Fruit fly (Drosophila melanogaster) whole organism, embryonic: ENCODE data around the gene Eip63E.

ENCODE experiments used
- Adf1 ChIP-seq: fragments of 200-800 bp; sonication (Bioruptor generic); IDR thresholded peaks from 2 replicates; pipeline ENCODE4 v1.3.6; 2022; ENCODE audit warnings: missing biosample characterization, missing genetic modification characterization
- Asciz ChIP-seq: fragments of 200-800 bp; sonication (Bioruptor generic); optimal IDR thresholded peaks from 2 replicates; lab custom pipeline; 2017; ENCODE audit warnings: missing biosample characterization, mild to moderate bottlenecking, missing genetic modification characterization, missing genetic modification reagents
- CG1024 ChIP-seq: fragments of 200-800 bp; sonication (Bioruptor generic); IDR thresholded peaks from 2 replicates; pipeline ENCODE4 v1.3.6; 2022; ENCODE audit warnings: missing biosample characterization, missing genetic modification characterization
- CG11093 ChIP-seq: fragments of 200-800 bp; sonication (Bioruptor generic); IDR thresholded peaks from 3 replicates; pipeline ENCODE4 v1.3.6; 2022; ENCODE audit warnings: missing biosample characterization, missing genetic modification characterization
- CG12104 ChIP-seq: fragments of 200-800 bp; sonication (Bioruptor generic); optimal IDR thresholded peaks from 3 replicates; lab custom pipeline; 2016; ENCODE audit warnings: missing biosample characterization, missing genetic modification characterization
- CG13123 ChIP-seq: fragments of 200-800 bp; sonication (Bioruptor generic); optimal IDR thresholded peaks from 2 replicates; lab custom pipeline; 2016; ENCODE audit warnings: missing biosample characterization, missing genetic modification characterization
- CG13775 ChIP-seq: fragments of 200-800 bp; sonication (Bioruptor generic); optimal IDR thresholded peaks from 3 replicates; lab custom pipeline; 2017; ENCODE audit warnings: missing biosample characterization, mild to moderate bottlenecking, missing genetic modification characterization
- CG14050 ChIP-seq: fragments of 200-800 bp; sonication (Bioruptor generic); IDR thresholded peaks from 3 replicates; pipeline ENCODE4 v1.3.6; 2022; ENCODE audit warnings: missing biosample characterization, missing genetic modification characterization
- CG15073 ChIP-seq: fragments of 200-800 bp; sonication (Bioruptor generic); optimal IDR thresholded peaks from 2 replicates; lab custom pipeline; 2016; ENCODE audit warnings: missing biosample characterization, missing genetic modification characterization
- CG15514 ChIP-seq: fragments of 200-800 bp; sonication (Bioruptor generic); optimal IDR thresholded peaks from 3 replicates; lab custom pipeline; 2017; ENCODE audit warnings: missing biosample characterization, missing genetic modification characterization, mild to moderate bottlenecking, moderate library complexity, missing genetic modification reagents
- CG1602 ChIP-seq: fragments of 200-800 bp; sonication (Bioruptor generic); optimal IDR thresholded peaks from 3 replicates; lab custom pipeline; 2016; ENCODE audit warnings: missing biosample characterization, missing genetic modification characterization
- CG17802 ChIP-seq: fragments of 200-800 bp; sonication (Bioruptor generic); optimal IDR thresholded peaks from 2 replicates; lab custom pipeline; 2018; ENCODE audit warnings: missing biosample characterization, mild to moderate bottlenecking, missing genetic modification characterization, moderate library complexity
- CG18262 ChIP-seq: fragments of 200-800 bp; optimal IDR thresholded peaks from 3 replicates; lab custom pipeline; 2019; ENCODE audit warnings: missing biosample characterization, mild to moderate bottlenecking, missing genetic modification characterization, moderate library complexity
- CG1832 ChIP-seq: fragments of 200-800 bp; sonication (Bioruptor generic); optimal IDR thresholded peaks from 2 replicates; lab custom pipeline; 2017; ENCODE audit warnings: missing biosample characterization, mild to moderate bottlenecking, missing genetic modification characterization, inconsistent platforms
- CG2875 ChIP-seq: fragments of 200-800 bp; sonication (Bioruptor generic); optimal IDR thresholded peaks from 2 replicates; lab custom pipeline; 2017; ENCODE audit warnings: missing biosample characterization, mild to moderate bottlenecking, missing genetic modification characterization, missing genetic modification reagents
- CG34422 ChIP-seq: fragments of 200-800 bp; sonication (Bioruptor generic); IDR thresholded peaks from 3 replicates; pipeline ENCODE4 v1.3.6; 2022; ENCODE audit warnings: missing biosample characterization, missing genetic modification characterization
- CG6254 ChIP-seq: fragments of 200-800 bp; sonication (Bioruptor generic); optimal IDR thresholded peaks from 3 replicates; lab custom pipeline; 2017; ENCODE audit warnings: mild to moderate bottlenecking, missing biosample characterization, missing genetic modification reagents, missing genetic modification characterization
- CG8089 ChIP-seq: fragments of 200-800 bp; sonication (Bioruptor generic); optimal IDR thresholded peaks from 3 replicates; lab custom pipeline; 2016; ENCODE audit warnings: missing biosample characterization, missing genetic modification characterization
- CG8944 ChIP-seq: fragments of 200-800 bp; sonication (Bioruptor generic); optimal IDR thresholded peaks from 3 replicates; lab custom pipeline; 2016; ENCODE audit warnings: missing biosample characterization, missing genetic modification characterization
- D19B ChIP-seq: fragments of 200-800 bp; sonication (Bioruptor generic); optimal IDR thresholded peaks from 2 replicates; lab custom pipeline; 2017; ENCODE audit warnings: missing biosample characterization, mild to moderate bottlenecking, missing genetic modification characterization
- ERR ChIP-seq: fragments of 200-800 bp; sonication (Bioruptor generic); optimal IDR thresholded peaks from 2 replicates; lab custom pipeline; 2016; ENCODE audit warnings: missing biosample characterization, missing genetic modification characterization
- HLH54F ChIP-seq: fragments of 200-800 bp; sonication (Bioruptor generic); optimal IDR thresholded peaks from 3 replicates; lab custom pipeline; 2016; ENCODE audit warnings: missing biosample characterization, missing genetic modification characterization
- HLHmδ ChIP-seq: fragments of 200-800 bp; sonication (Bioruptor generic); optimal IDR thresholded peaks from 2 replicates; lab custom pipeline; 2018; ENCODE audit warnings: missing biosample characterization, mild to moderate bottlenecking, missing genetic modification characterization, moderate library complexity
- Hr39 ChIP-seq: fragments of >200 bp; optimal IDR thresholded peaks from 2 replicates; lab custom pipeline; 2017
- Hr78 ChIP-seq, 2 experiments: fragments of 200-800 bp in 1 of 2; fragments of >200 bp in 1 of 2; sonication (Bioruptor generic) in 1 of 2; optimal IDR thresholded peaks; 2 replicates each; lab custom pipeline; 2017 to 2019; ENCODE audit warnings: missing biosample characterization in 2 of 2, missing genetic modification characterization in 2 of 2, mild to moderate bottlenecking in 1 of 2, moderate library complexity in 1 of 2
- NC2α ChIP-seq: fragments of 200-800 bp; sonication (Bioruptor generic); optimal IDR thresholded peaks from 2 replicates; lab custom pipeline; 2016; ENCODE audit warnings: missing biosample characterization, missing genetic modification characterization
- Oaz ChIP-seq: fragments of 200-800 bp; sonication (Bioruptor generic); IDR thresholded peaks from 2 replicates; pipeline ENCODE4 v1.3.6; 2022; ENCODE audit warnings: missing biosample characterization, missing genetic modification characterization
- Ptx1 ChIP-seq: fragments of 200-800 bp; sonication (Bioruptor generic); IDR thresholded peaks from 2 replicates; pipeline ENCODE4 v1.3.6; 2022; ENCODE audit warnings: missing biosample characterization, missing genetic modification characterization
- Taf1 ChIP-seq: fragments of 200-800 bp; sonication (Bioruptor generic); IDR thresholded peaks from 2 replicates; pipeline ENCODE4 v1.3.6; 2022; ENCODE audit warnings: missing biosample characterization, missing genetic modification characterization
- aop ChIP-seq: fragments of 200-800 bp; sonication (Bioruptor generic); IDR thresholded peaks from 2 replicates; pipeline ENCODE4 v1.3.6; 2022; ENCODE audit warnings: missing biosample characterization, missing genetic modification characterization
- bcd ChIP-seq: fragments of 200-800 bp; sonication (Bioruptor generic); optimal IDR thresholded peaks from 2 replicates; lab custom pipeline; 2017; ENCODE audit warnings: missing biosample characterization, mild to moderate bottlenecking, missing genetic modification characterization
- chinmo ChIP-seq: fragments of 200-800 bp; sonication (Bioruptor generic); IDR thresholded peaks from 4 replicates; pipeline ENCODE4 v1.3.6; 2022; ENCODE audit warnings: missing biosample characterization, missing genetic modification characterization; ENCODE audit not compliant: partially characterized antibody
- crc ChIP-seq: fragments of 200-800 bp; sonication (Bioruptor generic); optimal IDR thresholded peaks from 2 replicates; lab custom pipeline; 2016; ENCODE audit warnings: missing biosample characterization, missing genetic modification characterization
- dimm ChIP-seq: fragments of 200-800 bp; sonication (Bioruptor generic); IDR thresholded peaks from 2 replicates; pipeline ENCODE4 v1.3.6; 2022; ENCODE audit warnings: missing biosample characterization, missing genetic modification characterization
- dpn ChIP-seq, 2 experiments: fragments of 200-800 bp; sonication (Bioruptor generic); optimal IDR thresholded peaks; 3 replicates each; lab custom pipeline; 2016; ENCODE audit warnings: missing biosample characterization in 2 of 2, missing genetic modification characterization in 2 of 2
- eve ChIP-seq, 2 experiments: fragments of >200 bp; optimal IDR thresholded peaks; 2 replicates each; lab custom pipeline; 2017; ENCODE audit warnings: missing biosample characterization in 2 of 2, missing genetic modification characterization in 2 of 2
- exex ChIP-seq: fragments of 200-800 bp; sonication (Bioruptor generic); optimal IDR thresholded peaks from 4 replicates; lab custom pipeline; 2018; ENCODE audit warnings: missing biosample characterization, mild to moderate bottlenecking, missing genetic modification characterization, moderate library complexity
- grau ChIP-seq: fragments of 200-800 bp; optimal IDR thresholded peaks from 3 replicates; lab custom pipeline; 2019; ENCODE audit warnings: missing biosample characterization, mild to moderate bottlenecking, missing genetic modification characterization, moderate library complexity
- gsb ChIP-seq: fragments of 200-800 bp; sonication (Bioruptor generic); IDR thresholded peaks from 2 replicates; pipeline ENCODE4 v1.3.6; 2022; ENCODE audit warnings: missing biosample characterization, missing genetic modification characterization
- gsb-n ChIP-seq: fragments of 200-800 bp; sonication (Bioruptor generic); optimal IDR thresholded peaks from 3 replicates; lab custom pipeline; 2018; ENCODE audit warnings: missing biosample characterization, mild to moderate bottlenecking, missing genetic modification characterization
- kah ChIP-seq: fragments of 200-800 bp; sonication (Bioruptor generic); optimal IDR thresholded peaks from 2 replicates; lab custom pipeline; 2018; ENCODE audit warnings: missing biosample characterization, mild to moderate bottlenecking, missing genetic modification characterization
- lola ChIP-seq, 3 experiments: fragments of >200 bp in 2 of 3; fragments of 200-800 bp in 1 of 3; sonication (Bioruptor generic) in 1 of 3; optimal IDR thresholded peaks; 2 replicates each; lab custom pipeline; 2017 to 2019; ENCODE audit warnings: missing biosample characterization in 3 of 3, missing genetic modification characterization in 3 of 3, mild to moderate bottlenecking in 1 of 3, moderate library complexity in 1 of 3
- rib ChIP-seq: fragments of 200-800 bp; sonication (Bioruptor generic); IDR thresholded peaks from 2 replicates; pipeline ENCODE4 v1.3.6; 2022; ENCODE audit warnings: missing biosample characterization, missing genetic modification characterization
- sna ChIP-seq: fragments of 200-800 bp; sonication (Bioruptor generic); IDR thresholded peaks from 2 replicates; pipeline ENCODE4 v1.3.6; 2022; ENCODE audit warnings: missing biosample characterization, missing genetic modification characterization; ENCODE audit not compliant: partially characterized antibody
- sqz ChIP-seq: fragments of 200-800 bp; sonication (Bioruptor generic); optimal IDR thresholded peaks from 3 replicates; lab custom pipeline; 2018; ENCODE audit warnings: missing biosample characterization, mild to moderate bottlenecking, missing genetic modification characterization
- tin ChIP-seq: fragments of 200-800 bp; sonication (Bioruptor generic); optimal IDR thresholded peaks from 3 replicates; lab custom pipeline; 2016; ENCODE audit warnings: missing biosample characterization, missing genetic modification characterization
- tna ChIP-seq: fragments of 200-800 bp; sonication (Bioruptor generic); IDR thresholded peaks from 2 replicates; pipeline ENCODE4 v1.3.6; 2022; ENCODE audit warnings: missing biosample characterization, missing genetic modification characterization; ENCODE audit not compliant: partially characterized antibody
- tx ChIP-seq: fragments of 200-800 bp; sonication (Bioruptor generic); optimal IDR thresholded peaks from 2 replicates; lab custom pipeline; 2016; ENCODE audit warnings: missing biosample characterization, missing genetic modification characterization
- unc-4 ChIP-seq: fragments of 200-800 bp; sonication (Bioruptor generic); IDR thresholded peaks from 2 replicates; pipeline ENCODE4 v1.3.6; 2022; ENCODE audit warnings: missing biosample characterization, missing genetic modification characterization; ENCODE audit not compliant: partially characterized antibody
- wdn ChIP-seq: fragments of 200-800 bp; sonication (Bioruptor generic); IDR thresholded peaks from 2 replicates; pipeline ENCODE4 v1.3.6; 2022; ENCODE audit warnings: missing biosample characterization, missing genetic modification characterization
- wek ChIP-seq: fragments of 200-800 bp; sonication (Bioruptor generic); optimal IDR thresholded peaks from 3 replicates; lab custom pipeline; 2018; ENCODE audit warnings: missing biosample characterization, mild to moderate bottlenecking, missing genetic modification characterization, moderate library complexity

The Eip63E gene

DNA sequence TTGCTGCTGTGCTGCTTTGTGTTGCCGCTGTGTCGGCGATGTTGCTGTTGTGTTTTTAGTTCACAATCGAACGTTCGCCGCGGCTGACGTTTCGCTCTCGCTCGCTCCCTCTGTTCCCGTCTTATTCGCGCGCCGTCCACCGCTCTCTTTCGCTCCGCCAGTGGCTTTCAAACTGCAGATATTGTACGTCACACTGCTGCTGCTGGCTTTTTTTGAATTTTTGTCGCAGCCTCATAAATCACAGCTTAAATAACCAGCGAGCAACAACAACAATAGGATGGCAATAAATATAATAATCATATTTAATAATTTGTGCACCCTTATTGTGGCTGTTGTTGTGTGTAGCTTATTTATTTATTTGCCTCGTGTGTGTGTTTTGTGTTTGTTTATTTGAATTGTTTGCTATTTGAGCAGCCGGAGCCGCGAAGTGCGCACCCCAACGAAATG lies 28.0 kb downstream of the Eip63E start (continued):
- no peak for TF ChIP-seq CG1602 (GFP tag; lab: Kevin White, UChicago)
- TF ChIP-seq unc-4 = 0 out of 2 replicates have a peak, but pooled peaks have one; percentile 19
- no peak for TF ChIP-seq Oaz
- TF ChIP-seq CG14050 (GFP tag; lab: Robert Waterston, UW) = no peak
- no peak for TF ChIP-seq D19B (GFP tag; lab: Kevin White, UChicago)
- TF ChIP-seq ERR (GFP tag; lab: Kevin White, UChicago) = no peak
- TF ChIP-seq tin (GFP tag; lab: Kevin White, UChicago) = no peak
- TF ChIP-seq CG17802 = no peak
- TF ChIP-seq rib (GFP tag; lab: Robert Waterston, UW) = no peak; the same call in 1 of the 2 replicates
- TF ChIP-seq HLH54F (GFP tag; lab: Kevin White, UChicago) = no peak
- TF ChIP-seq CG13775 (GFP tag; lab: Kevin White, UChicago) = no peak
- TF ChIP-seq aop (GFP tag; lab: Robert Waterston, UW) = no peak
- no peak for TF ChIP-seq CG1024 (GFP tag; lab: Robert Waterston, UW)
- TF ChIP-seq HLHmδ = peak; percentile 80
- peak; percentile 48 for TF ChIP-seq sqz (GFP tag; lab: Kevin White, UChicago)
- 0 out of 2 replicates have a peak, but pooled peaks have one; percentile 31 for TF ChIP-seq sna (GFP tag; lab: Robert Waterston, UW)
- TF ChIP-seq exex (tag; lab: Kevin White, UChicago) = peak; percentile 13
- TF ChIP-seq gsb (GFP tag; lab: Robert Waterston, UW) = no peak
- peak; percentile 65; the same call in 1 of the 4 replicates for TF ChIP-seq chinmo (GFP tag; lab: Robert Waterston, UW)
- no peak for TF ChIP-seq Ptx1 (GFP tag; lab: Robert Waterston, UW)
- peak; percentile 37 for TF ChIP-seq CG18262
- peak; percentile 70 for TF ChIP-seq CG6254 (GFP tag; lab: Kevin White, UChicago)
- TF ChIP-seq crc (GFP tag; lab: Kevin White, UChicago) = no peak
- TF ChIP-seq gsb-n (tag; lab: Kevin White, UChicago) = peak; percentile 47
- no peak for TF ChIP-seq wek (GFP tag; lab: Kevin White, UChicago)
- TF ChIP-seq Hr78 (GFP tag; optimal IDR thresholded peaks at IDR 0.05; lab: Kevin White, UChicago) = no peak
- no peak for TF ChIP-seq tx
- TF ChIP-seq CG13123 (GFP tag; lab: Kevin White, UChicago) = no peak
- peak; percentile 82 for TF ChIP-seq Adf1
- no peak for TF ChIP-seq dpn (GFP tag; optimal IDR thresholded peaks at IDR 0.05; lab: Kevin White, UChicago)
- TF ChIP-seq CG2875 = peak; percentile 57
- TF ChIP-seq grau (tag; lab: Kevin White, UChicago) = no peak
- no peak for TF ChIP-seq NC2α (GFP tag; lab: Kevin White, UChicago)
- TF ChIP-seq CG12104 (GFP tag; lab: Kevin White, UChicago) = peak; percentile 39
- TF ChIP-seq CG15073 (GFP tag; lab: Kevin White, UChicago) = no peak
- TF ChIP-seq CG11093 = no peak
- peak; percentile 53 for TF ChIP-seq Asciz (GFP tag; lab: Kevin White, UChicago)
- peak; percentile 11 for TF ChIP-seq bcd (GFP tag; lab: Kevin White, UChicago)
- peak; percentile 84 for TF ChIP-seq CG1832 (GFP tag; lab: Kevin White, UChicago)
- no peak for TF ChIP-seq lola (GFP tag; optimal IDR thresholded peaks at IDR 0.05; lab: Kevin White, UChicago)
- TF ChIP-seq CG15514 = peak; percentile 64
- no peak for TF ChIP-seq Taf1
- TF ChIP-seq CG8089 = no peak
- TF ChIP-seq kah = no peak
- TF ChIP-seq wdn (GFP tag; lab: Robert Waterston, UW) = no peak
- no peak for TF ChIP-seq eve (GFP tag; optimal IDR thresholded peaks at IDR 0.05; lab: Kevin White, UChicago)
- no peak for TF ChIP-seq CG8944
- 0 out of 3 replicates have a peak, but pooled peaks have one; percentile 10 for TF ChIP-seq CG34422
- no peak for TF ChIP-seq tna
- no peak for TF ChIP-seq Hr39 (lab: Kevin White, UChicago)
- no peak for TF ChIP-seq dimm (GFP tag; lab: Robert Waterston, UW)
